Fruit fly (Drosophila melanogaster) whole organism, pupa: ENCODE measurements around the gene hid.

Source experiments
- CG10348 ChIP-seq: fragments of 200-800 bp; sonication (Bioruptor generic); IDR thresholded peaks from 2 replicates; pipeline ENCODE4 v1.3.6; 2022; ENCODE audit warnings: missing biosample characterization, missing genetic modification characterization
- CG14655 ChIP-seq: fragments of 200-800 bp; sonication (Bioruptor generic); optimal IDR thresholded peaks from 3 replicates; lab custom pipeline; 2017; ENCODE audit warnings: mild to moderate bottlenecking, missing biosample characterization, missing genetic modification reagents, missing genetic modification characterization
- CG15710 ChIP-seq: fragments of 200-800 bp; sonication (Bioruptor generic); optimal IDR thresholded peaks from 2 replicates; lab custom pipeline; 2018; ENCODE audit warnings: missing biosample characterization, mild to moderate bottlenecking, missing genetic modification characterization, moderate library complexity
- CG34367 ChIP-seq: fragments of 200-800 bp; sonication (Bioruptor generic); optimal IDR thresholded peaks from 2 replicates; lab custom pipeline; 2018; ENCODE audit warnings: missing biosample characterization, mild to moderate bottlenecking, missing genetic modification characterization
- CG8159 ChIP-seq: fragments of 200-800 bp; sonication (Bioruptor generic); optimal IDR thresholded peaks from 3 replicates; lab custom pipeline; 2018; ENCODE audit warnings: missing biosample characterization, mild to moderate bottlenecking, missing genetic modification characterization, moderate library complexity
- CG8301 ChIP-seq: fragments of 200-800 bp; sonication (Bioruptor generic); optimal IDR thresholded peaks from 2 replicates; lab custom pipeline; 2018; ENCODE audit warnings: missing biosample characterization, mild to moderate bottlenecking, missing genetic modification characterization
- CG9948 ChIP-seq: fragments of 200-800 bp; sonication (Bioruptor generic); optimal IDR thresholded peaks from 2 replicates; lab custom pipeline; 2018; ENCODE audit warnings: missing biosample characterization, mild to moderate bottlenecking, missing genetic modification characterization, moderate library complexity
- EcR ChIP-seq: fragments of 200-800 bp; sonication (Bioruptor generic); optimal IDR thresholded peaks from 3 replicates; lab custom pipeline; 2019; ENCODE audit warnings: missing biosample characterization, missing genetic modification characterization, mild to moderate bottlenecking, moderate library complexity, missing genetic modification reagents
- Snoo ChIP-seq: fragments of 200-800 bp; sonication (Bioruptor generic); optimal IDR thresholded peaks from 3 replicates; lab custom pipeline; 2017; ENCODE audit warnings: missing biosample characterization, mild to moderate bottlenecking, missing genetic modification characterization, inconsistent platforms
- fd96Ca ChIP-seq: fragments of 200-800 bp; sonication (Bioruptor generic); IDR thresholded peaks from 3 replicates; pipeline ENCODE4 v1.3.6; 2022; ENCODE audit warnings: missing biosample characterization, missing genetic modification characterization
- gl ChIP-seq: fragments of 200-800 bp; sonication (Bioruptor generic); optimal IDR thresholded peaks from 2 replicates; lab custom pipeline; 2018; ENCODE audit warnings: missing biosample characterization, mild to moderate bottlenecking, missing genetic modification characterization
- rn ChIP-seq: fragments of 200-800 bp; sonication (Bioruptor generic); IDR thresholded peaks from 2 replicates; pipeline ENCODE4 v1.3.6; 2022; ENCODE audit warnings: missing biosample characterization, missing genetic modification characterization

- TF ChIP-seq CG8301 (no peak), rn (GFP tag; lab: Robert Waterston, UW) (no peak), CG8159 (tag; lab: Kevin White, UChicago) (no peak), CG14655 (no peak), Snoo (tag; lab: Kevin White, UChicago) (no peak), EcR (GFP tag; lab: Kevin White, UChicago) (peak; percentile 54), CG34367 (tag; lab: Kevin White, UChicago) (no peak), CG15710 (tag; lab: Kevin White, UChicago) (no peak), CG10348 (GFP tag; lab: Robert Waterston, UW) (no peak), CG9948 (tag; lab: Kevin White, UChicago) (no peak), fd96Ca (GFP tag; lab: Robert Waterston, UW) (no peak), gl (tag; lab: Kevin White, UChicago) (no peak)
These were observed 14.3 kb downstream of the hid start for dm6 chr3L:18171093-18171492.
